Worm (Caenorhabditis elegans) whole organism, early embryonic: ENCODE data around the gene clec-204.

Source experiments
- aly-1 ChIP-seq: sonication (generic microtip); optimal IDR thresholded peaks from 2 replicates; lab custom pipeline; 2016; ENCODE audit warnings: missing genetic modification characterization, missing compliant biosample characterization
- ama-1 ChIP-seq: fragments of 150-350 bp; optimal IDR thresholded peaks from 2 replicates; lab custom pipeline; 2014
- ceh-36 ChIP-seq: sonication (generic microtip); optimal IDR thresholded peaks from 2 replicates; lab custom pipeline; 2016; ENCODE audit warnings: missing genetic modification characterization, inconsistent platforms, missing compliant biosample characterization
- flt-1 ChIP-seq: fragments of 200-800 bp; sonication (Bioruptor generic); IDR thresholded peaks from 2 replicates; pipeline ENCODE4 v1.3.6; 2022; ENCODE audit warnings: missing genetic modification characterization, missing compliant biosample characterization
- hmbx-1 ChIP-seq: sonication (generic microtip); optimal IDR thresholded peaks from 2 replicates; lab custom pipeline; 2016; ENCODE audit warnings: mild to moderate bottlenecking, missing genetic modification characterization, missing compliant biosample characterization
- hmg-4 ChIP-seq: fragments of 200-800 bp; sonication (Bioruptor generic); optimal IDR thresholded peaks from 2 replicates; lab custom pipeline; 2018; ENCODE audit warnings: mild to moderate bottlenecking, missing genetic modification characterization, missing compliant biosample characterization
- hnd-1 ChIP-seq: sonication (generic microtip); optimal IDR thresholded peaks from 2 replicates; lab custom pipeline; 2016; ENCODE audit warnings: missing genetic modification characterization, missing compliant biosample characterization
- pes-1 ChIP-seq: fragments of 200-800 bp; sonication (Bioruptor generic); IDR thresholded peaks from 2 replicates; pipeline ENCODE4 v1.3.6; 2022; ENCODE audit warnings: missing genetic modification reagents, missing genetic modification characterization, missing compliant biosample characterization
- scrt-1 ChIP-seq: fragments of 200-800 bp; sonication (Bioruptor generic); IDR thresholded peaks from 2 replicates; pipeline ENCODE4 v1.3.6; 2022; ENCODE audit warnings: missing genetic modification characterization, missing compliant biosample characterization
- sea-1 ChIP-seq: fragments of 200-800 bp; sonication (Bioruptor generic); conservative IDR thresholded peaks from 2 replicates; pipeline ENCODE4 v1.3.6; 2022; ENCODE audit warnings: missing genetic modification characterization, missing compliant biosample characterization
- tbx-37 ChIP-seq: fragments of 200-800 bp; sonication (Bioruptor generic); conservative IDR thresholded peaks from 2 replicates; pipeline ENCODE4 v1.3.6; 2022; ENCODE audit warnings: missing genetic modification reagents, missing genetic modification characterization, missing compliant biosample characterization
- tra-4 ChIP-seq: sonication (generic microtip); optimal IDR thresholded peaks from 2 replicates; lab custom pipeline; 2017; ENCODE audit warnings: missing genetic modification characterization, missing compliant biosample characterization

DNA sequence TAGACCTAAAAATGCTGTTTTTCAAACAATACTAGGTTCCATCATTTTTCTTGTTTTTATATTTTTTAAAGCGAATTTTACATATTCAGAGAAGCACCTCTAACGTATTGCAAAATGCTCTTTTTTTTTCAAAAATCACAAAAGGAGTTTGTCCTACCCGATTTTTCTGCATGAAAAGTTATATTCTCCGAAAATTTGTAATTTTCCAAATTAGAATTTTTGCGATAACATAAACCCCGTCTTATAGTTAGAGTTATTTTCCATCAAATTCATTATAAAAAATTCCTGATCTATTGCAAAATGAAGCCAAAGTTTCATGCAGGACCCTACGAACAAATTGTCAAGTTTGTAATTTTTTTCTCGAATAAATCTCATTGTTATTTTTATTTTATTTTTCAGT lies 48.5 kb upstream of the clec-204 start, which contains the start of gene srw-99:
- TF ChIP-seq hmbx-1 (tag; lab: Kevin White, UChicago), result no peak
- no peak for TF ChIP-seq tbx-37 (GFP tag; lab: Robert Waterston, UW)
- TF ChIP-seq ama-1 (lab: Kevin White, UChicago), result no peak
- no peak for TF ChIP-seq pes-1 (GFP tag; lab: Robert Waterston, UW)
- TF ChIP-seq flt-1 (GFP tag; lab: Robert Waterston, UW), result no peak
- TF ChIP-seq tra-4 (tag; lab: Kevin White, UChicago), result no peak
- TF ChIP-seq sea-1 (GFP tag; lab: Robert Waterston, UW), result no peak
- no peak for TF ChIP-seq aly-1 (tag; lab: Kevin White, UChicago)
- TF ChIP-seq ceh-36, result no peak
- TF ChIP-seq hnd-1 (tag; lab: Kevin White, UChicago), result no peak
- TF ChIP-seq scrt-1 (GFP tag; lab: Robert Waterston, UW), result no peak
- no peak for TF ChIP-seq hmg-4 (GFP tag; lab: Kevin White, UChicago)
